Fruit fly (Drosophila melanogaster) whole organism, adult: ENCODE data around the gene CG43448.

Experiments
- CG12768 ChIP-seq: fragments of 200-800 bp; sonication (Bioruptor generic); optimal IDR thresholded peaks from 2 replicates; lab custom pipeline; 2017; ENCODE audit warnings: missing biosample characterization, missing genetic modification characterization, mild to moderate bottlenecking, moderate library complexity, missing genetic modification reagents
- CG1620 ChIP-seq: fragments of 200-800 bp; sonication (Bioruptor generic); optimal IDR thresholded peaks from 2 replicates; lab custom pipeline; 2016; ENCODE audit warnings: missing biosample characterization, missing genetic modification characterization
- CG33017 ChIP-seq: fragments of 200-800 bp; sonication (Bioruptor generic); optimal IDR thresholded peaks from 2 replicates; lab custom pipeline; 2018; ENCODE audit warnings: missing biosample characterization, mild to moderate bottlenecking, missing genetic modification characterization, moderate library complexity
- CG5204 ChIP-seq: fragments of 200-800 bp; sonication (Bioruptor generic); optimal IDR thresholded peaks from 2 replicates; lab custom pipeline; 2016; ENCODE audit warnings: missing biosample characterization, missing genetic modification characterization
- CG7101 ChIP-seq: fragments of 200-800 bp; sonication (Bioruptor generic); optimal IDR thresholded peaks from 2 replicates; lab custom pipeline; 2018; ENCODE audit warnings: missing biosample characterization, mild to moderate bottlenecking, missing genetic modification characterization, moderate library complexity
- Clk ChIP-seq: fragments of 200-800 bp; sonication (Bioruptor generic); optimal IDR thresholded peaks from 2 replicates; lab custom pipeline; 2017; ENCODE audit warnings: missing biosample characterization, missing genetic modification characterization
- Hr96 ChIP-seq: fragments of 200-800 bp; sonication (Bioruptor generic); optimal IDR thresholded peaks from 2 replicates; lab custom pipeline; 2016; ENCODE audit warnings: missing biosample characterization, missing genetic modification characterization
- Mnt ChIP-seq: fragments of 200-800 bp; sonication (Bioruptor generic); optimal IDR thresholded peaks from 2 replicates; lab custom pipeline; 2016; ENCODE audit warnings: missing biosample characterization, mild to moderate bottlenecking, missing genetic modification characterization
- bab1 ChIP-seq: fragments of 200-800 bp; sonication (Bioruptor generic); optimal IDR thresholded peaks from 3 replicates; lab custom pipeline; 2019; ENCODE audit warnings: missing biosample characterization, mild to moderate bottlenecking, missing genetic modification characterization, moderate library complexity
- cnc ChIP-seq, 2 experiments: fragments of >200 bp; optimal IDR thresholded peaks; 2 replicates each; lab custom pipeline; 2017
- kay ChIP-seq: fragments of 200-800 bp; sonication (Bioruptor generic); peaks from one replicate; lab custom pipeline; 2016; ENCODE audit warnings: missing biosample characterization, missing genetic modification characterization, borderline replicate concordance
- ovo ChIP-seq: fragments of 200-800 bp; sonication (Bioruptor generic); optimal IDR thresholded peaks from 2 replicates; lab custom pipeline; 2016; ENCODE audit warnings: missing biosample characterization, missing genetic modification characterization
- tj ChIP-seq: fragments of 200-800 bp; sonication (Bioruptor generic); optimal IDR thresholded peaks from 3 replicates; lab custom pipeline; 2017; ENCODE audit warnings: missing biosample characterization, mild to moderate bottlenecking, missing genetic modification characterization, moderate library complexity

DNA sequence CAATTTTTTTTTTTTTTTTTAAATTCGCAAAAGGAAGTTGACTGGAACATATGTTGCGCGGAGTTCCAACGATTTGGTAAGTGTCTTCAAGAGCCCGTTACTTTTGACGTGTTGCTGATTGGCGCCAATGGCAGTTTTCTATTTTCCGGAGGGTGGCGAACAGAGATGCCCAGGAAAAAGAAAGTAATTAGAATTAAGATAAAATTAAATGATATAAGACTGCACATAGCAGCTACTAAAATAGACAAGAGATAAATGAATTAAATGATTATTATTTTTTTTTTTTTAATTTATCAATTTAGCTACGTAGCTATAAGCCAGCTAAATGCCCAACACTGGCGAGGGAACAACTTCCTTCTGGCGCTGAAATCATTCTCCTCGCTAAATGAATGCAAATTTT lies 15.3 kb downstream of the CG43448 start:
- no peak for TF ChIP-seq Hr96 (GFP tag; lab: Kevin White, UChicago)
- TF ChIP-seq CG5204 (GFP tag; lab: Kevin White, UChicago), result no peak
- no peak for TF ChIP-seq tj (GFP tag; lab: Kevin White, UChicago)
- no peak for TF ChIP-seq CG7101 (tag; lab: Kevin White, UChicago)
- TF ChIP-seq Clk (GFP tag; lab: Kevin White, UChicago), result no peak
- TF ChIP-seq CG12768, result no peak
- no peak for TF ChIP-seq kay (GFP tag; lab: Kevin White, UChicago)
- no peak for TF ChIP-seq CG33017 (tag; lab: Kevin White, UChicago)
- TF ChIP-seq CG1620 (GFP tag; lab: Kevin White, UChicago), result no peak
- no peak for TF ChIP-seq ovo (GFP tag; lab: Kevin White, UChicago)
- no peak for TF ChIP-seq bab1 (GFP tag; lab: Kevin White, UChicago)
- no peak for TF ChIP-seq Mnt (GFP tag; lab: Kevin White, UChicago)
- TF ChIP-seq cnc (optimal IDR thresholded peaks at IDR 0.05; lab: Kevin White, UChicago), result no peak
